Worm (Caenorhabditis elegans) whole organism, L4 larva: ENCODE measurements around the gene W10G6.6.

Source experiments
- D1046.2 ChIP-seq: fragments of 200-800 bp; sonication (Bioruptor generic); IDR thresholded peaks from 2 replicates; pipeline ENCODE4 v1.3.6; 2022; ENCODE audit warnings: missing genetic modification characterization, missing compliant biosample characterization
- F10B5.3 ChIP-seq: sonication (generic microtip); optimal IDR thresholded peaks from 2 replicates; lab custom pipeline; 2016; ENCODE audit warnings: mild to moderate bottlenecking, missing genetic modification characterization, missing compliant biosample characterization
- R02D3.7 ChIP-seq: fragments of 150-350 bp; sonication (generic microtip); optimal IDR thresholded peaks from 3 replicates; lab custom pipeline; 2014; ENCODE audit warnings: missing biosample characterization, missing genetic modification characterization
- T26A8.4 ChIP-seq: fragments of 200-800 bp; sonication (Bioruptor generic); IDR thresholded peaks from 2 replicates; pipeline ENCODE4 v1.3.6; 2022; ENCODE audit warnings: missing genetic modification characterization, missing compliant biosample characterization
- Y105C5A.15 ChIP-seq: fragments of 200-800 bp; sonication (Bioruptor generic); IDR thresholded peaks from 2 replicates; pipeline ENCODE4 v1.3.6; 2022; ENCODE audit warnings: missing genetic modification characterization, missing compliant biosample characterization
- Y48G9A.11 ChIP-seq: fragments of 200-800 bp; sonication (Bioruptor generic); IDR thresholded peaks from 2 replicates; pipeline ENCODE4 v1.3.6; 2022; ENCODE audit warnings: missing genetic modification reagents, missing genetic modification characterization, missing compliant biosample characterization
- Y75B8A.6 ChIP-seq: fragments of 200-800 bp; sonication (Bioruptor generic); IDR thresholded peaks from 2 replicates; pipeline ENCODE4 v1.3.6; 2022; ENCODE audit warnings: missing genetic modification reagents, missing genetic modification characterization, missing compliant biosample characterization
- aha-1 ChIP-seq: fragments of 150-350 bp; peaks from one replicate; lab custom pipeline; 2014; ENCODE audit warnings: missing biosample characterization, missing genetic modification characterization
- ama-1 ChIP-seq: fragments of 150-350 bp; optimal IDR thresholded peaks from 2 replicates; lab custom pipeline; 2014; ENCODE audit warnings: inconsistent platforms, mixed read lengths
- ceh-62 ChIP-seq: sonication (generic microtip); optimal IDR thresholded peaks from 2 replicates; lab custom pipeline; 2017; ENCODE audit warnings: missing biosample characterization, missing genetic modification characterization
- ces-1 ChIP-seq: fragments of 150-350 bp; sonication (generic microtip); optimal IDR thresholded peaks from 4 replicates; lab custom pipeline; 2014; ENCODE audit warnings: missing biosample characterization, missing genetic modification reagents, missing genetic modification characterization
- cey-2 ChIP-seq: sonication (generic microtip); optimal IDR thresholded peaks from 3 replicates; lab custom pipeline; 2017; ENCODE audit warnings: missing genetic modification characterization, mild to moderate bottlenecking, missing compliant biosample characterization, antibody characterized with exemption, borderline replicate concordance; ENCODE audit not compliant: insufficient read depth
- daf-12 ChIP-seq: fragments of 150-350 bp; optimal IDR thresholded peaks from 2 replicates; lab custom pipeline; 2014; ENCODE audit warnings: missing biosample characterization, missing genetic modification reagents, missing genetic modification characterization
- daf-16 ChIP-seq, 3 experiments: sonication (generic microtip); optimal IDR thresholded peaks; 2 replicates each; lab custom pipeline; 2016 to 2017; ENCODE audit warnings: missing genetic modification characterization in 3 of 3, missing genetic modification reagents in 3 of 3, mild to moderate bottlenecking in 2 of 3, missing compliant biosample characterization in 2 of 3, missing biosample characterization in 1 of 3, moderate library complexity in 1 of 3
- daf-19 ChIP-seq: fragments of 200-800 bp; sonication (Bioruptor generic); conservative IDR thresholded peaks from 2 replicates; pipeline ENCODE4 v1.3.6; 2022; ENCODE audit warnings: missing genetic modification characterization, missing compliant biosample characterization
- dmd-6 ChIP-seq: fragments of 200-800 bp; sonication (Bioruptor generic); IDR thresholded peaks from 2 replicates; pipeline ENCODE4 v1.3.6; 2022; ENCODE audit warnings: missing genetic modification reagents, missing genetic modification characterization, missing compliant biosample characterization
- duxl-1 ChIP-seq: sonication (generic microtip); optimal IDR thresholded peaks from 2 replicates; lab custom pipeline; 2016; ENCODE audit warnings: mild to moderate bottlenecking, missing genetic modification characterization, moderate library complexity, missing compliant biosample characterization; ENCODE audit not compliant: poor library complexity
- egl-27 ChIP-seq: sonication (generic microtip); optimal IDR thresholded peaks from 3 replicates; lab custom pipeline; 2017; ENCODE audit warnings: missing biosample characterization, missing genetic modification reagents, missing genetic modification characterization
- egl-43 ChIP-seq: fragments of 200-800 bp; sonication (Bioruptor generic); IDR thresholded peaks from 2 replicates; pipeline ENCODE4 v1.3.6; 2022; ENCODE audit warnings: missing genetic modification reagents, missing genetic modification characterization, missing compliant biosample characterization
- fkh-10 ChIP-seq: fragments of 150-350 bp; optimal IDR thresholded peaks from 2 replicates; lab custom pipeline; 2014; ENCODE audit warnings: missing biosample characterization, missing genetic modification reagents, missing genetic modification characterization
- fos-1 ChIP-seq: fragments of 150-350 bp; optimal IDR thresholded peaks from 2 replicates; lab custom pipeline; 2014; ENCODE audit warnings: missing biosample characterization, missing genetic modification characterization
- gei-8 ChIP-seq: fragments of 200-800 bp; sonication (Bioruptor generic); optimal IDR thresholded peaks from 2 replicates; lab custom pipeline; 2018; ENCODE audit warnings: mild to moderate bottlenecking, missing genetic modification characterization, missing compliant biosample characterization
- hif-1 ChIP-seq, 2 experiments: sonication (generic microtip); optimal IDR thresholded peaks; 2 replicates each; lab custom pipeline; 2016 to 2017; ENCODE audit warnings: missing compliant biosample characterization in 2 of 2, missing genetic modification characterization in 2 of 2, missing genetic modification reagents in 2 of 2, missing genotype in 2 of 2, mild to moderate bottlenecking in 1 of 2
- hlh-11 ChIP-seq: fragments of 200-800 bp; sonication (Bioruptor generic); optimal IDR thresholded peaks from 2 replicates; lab custom pipeline; 2018; ENCODE audit warnings: mild to moderate bottlenecking, missing genetic modification characterization, missing compliant biosample characterization
- hlh-30 ChIP-seq: sonication (generic microtip); optimal IDR thresholded peaks from 2 replicates; lab custom pipeline; 2017; ENCODE audit warnings: antibody characterized with exemption, mild to moderate bottlenecking, missing genetic modification characterization, missing compliant biosample characterization; ENCODE audit not compliant: insufficient read depth
- hmg-1.1 ChIP-seq: fragments of 200-800 bp; sonication (Bioruptor generic); IDR thresholded peaks from 2 replicates; pipeline ENCODE4 v1.3.6; 2022; ENCODE audit warnings: missing genetic modification reagents, missing genetic modification characterization, missing compliant biosample characterization
- jun-1 ChIP-seq: fragments of 150-350 bp; optimal IDR thresholded peaks from 2 replicates; lab custom pipeline; 2014; ENCODE audit warnings: missing biosample characterization, missing genetic modification reagents, missing genetic modification characterization
- lim-7 ChIP-seq: fragments of 200-800 bp; sonication (Bioruptor generic); IDR thresholded peaks from 2 replicates; pipeline ENCODE4 v1.3.6; 2022; ENCODE audit warnings: missing genetic modification characterization, missing compliant biosample characterization
- lin-15B ChIP-seq: fragments of 150-350 bp; sonication (generic microtip); optimal IDR thresholded peaks from 3 replicates; lab custom pipeline; 2014; ENCODE audit warnings: missing biosample characterization, missing genetic modification characterization
- lin-29 ChIP-seq: fragments of 200-800 bp; sonication (Bioruptor generic); IDR thresholded peaks from 2 replicates; pipeline ENCODE4 v1.3.6; 2022; ENCODE audit warnings: missing genetic modification reagents, missing genetic modification characterization, missing compliant biosample characterization
- lin-39 ChIP-seq: fragments of 150-350 bp; optimal IDR thresholded peaks from 2 replicates; lab custom pipeline; 2014; ENCODE audit warnings: missing biosample characterization, missing genetic modification reagents, missing genetic modification characterization
- lsy-2 ChIP-seq, 2 experiments: fragments of 150-350 bp in 1 of 2; sonication (generic microtip) in 1 of 2; optimal IDR thresholded peaks; 2 replicates each; lab custom pipeline; 2014 to 2017; ENCODE audit warnings: missing biosample characterization in 2 of 2, missing genetic modification characterization in 2 of 2
- madf-5 ChIP-seq, 2 experiments: fragments of 200-800 bp; sonication (Bioruptor generic); IDR thresholded peaks; 2 replicates each; pipeline ENCODE4 v1.3.6; 2022; ENCODE audit warnings: missing compliant biosample characterization in 2 of 2, missing genetic modification characterization in 2 of 2
- madf-9 ChIP-seq: fragments of 200-800 bp; sonication (Bioruptor generic); conservative IDR thresholded peaks from 2 replicates; pipeline ENCODE4 v1.3.6; 2022; ENCODE audit warnings: missing genetic modification reagents, missing genetic modification characterization, missing compliant biosample characterization
- mdl-1 ChIP-seq, 2 experiments: fragments of 150-350 bp in 1 of 2; sonication (generic microtip) in 1 of 2; optimal IDR thresholded peaks; 2 replicates each; lab custom pipeline; 2014 to 2017; ENCODE audit warnings: missing biosample characterization in 2 of 2, missing genetic modification characterization in 2 of 2
- mes-2 ChIP-seq: sonication (generic microtip); optimal IDR thresholded peaks from 2 replicates; lab custom pipeline; 2016; ENCODE audit warnings: missing genotype, mild to moderate bottlenecking, missing genetic modification characterization, missing compliant biosample characterization; ENCODE audit not compliant: poor library complexity, severe bottlenecking
- mxl-2 ChIP-seq: fragments of 200-800 bp; sonication (Bioruptor generic); conservative IDR thresholded peaks from 2 replicates; pipeline ENCODE4 v1.3.6; 2022; ENCODE audit warnings: missing genetic modification reagents, missing genetic modification characterization, missing compliant biosample characterization
- mxl-3 ChIP-seq: fragments of 200-800 bp; sonication (Bioruptor generic); optimal IDR thresholded peaks from 2 replicates; lab custom pipeline; 2018; ENCODE audit warnings: mild to moderate bottlenecking, missing genetic modification characterization, missing compliant biosample characterization
- nhr-102 ChIP-seq: sonication (generic microtip); optimal IDR thresholded peaks from 2 replicates; lab custom pipeline; 2016; ENCODE audit warnings: mild to moderate bottlenecking, missing genetic modification characterization, moderate library complexity, missing compliant biosample characterization
- nhr-41 ChIP-seq: fragments of 200-800 bp; sonication (Bioruptor generic); IDR thresholded peaks from 2 replicates; pipeline ENCODE4 v1.3.6; 2022; ENCODE audit warnings: missing genetic modification reagents, missing genetic modification characterization, missing compliant biosample characterization
- nhr-76 ChIP-seq: fragments of 150-350 bp; optimal IDR thresholded peaks from 2 replicates; lab custom pipeline; 2014; ENCODE audit warnings: missing biosample characterization, missing genetic modification characterization
- nhr-77 ChIP-seq: fragments of 150-350 bp; optimal IDR thresholded peaks from 2 replicates; lab custom pipeline; 2014; ENCODE audit warnings: missing biosample characterization, missing genetic modification characterization
- php-3 ChIP-seq: fragments of 200-800 bp; sonication (Bioruptor generic); IDR thresholded peaks from 2 replicates; pipeline ENCODE4 v1.3.6; 2022; ENCODE audit warnings: missing genetic modification reagents, missing genetic modification characterization, missing compliant biosample characterization
- rbr-2 ChIP-seq: sonication (generic microtip); optimal IDR thresholded peaks from 2 replicates; lab custom pipeline; 2016; ENCODE audit warnings: missing genotype, missing genetic modification characterization, missing compliant biosample characterization
- skn-1 ChIP-seq: fragments of 150-350 bp; optimal IDR thresholded peaks from 2 replicates; lab custom pipeline; 2014; ENCODE audit warnings: missing biosample characterization, missing genetic modification characterization
- snpc-1.2 ChIP-seq: fragments of 200-800 bp; sonication (Bioruptor generic); IDR thresholded peaks from 2 replicates; pipeline ENCODE4 v1.3.6; 2022; ENCODE audit warnings: missing genetic modification reagents, missing genetic modification characterization, missing compliant biosample characterization
- spr-1 ChIP-seq: sonication (generic microtip); optimal IDR thresholded peaks from 2 replicates; lab custom pipeline; 2016; ENCODE audit warnings: mild to moderate bottlenecking, missing genetic modification characterization, missing compliant biosample characterization
- tag-97 ChIP-seq: fragments of 200-800 bp; sonication (Bioruptor generic); IDR thresholded peaks from 2 replicates; pipeline ENCODE4 v1.3.6; 2022; ENCODE audit warnings: missing genetic modification characterization, missing compliant biosample characterization
- unc-130 ChIP-seq: sonication (generic microtip); optimal IDR thresholded peaks from 2 replicates; lab custom pipeline; 2016; ENCODE audit warnings: missing genetic modification reagents, missing genetic modification characterization, missing compliant biosample characterization
- vab-7 ChIP-seq: fragments of 200-800 bp; sonication (Bioruptor generic); IDR thresholded peaks from 2 replicates; pipeline ENCODE4 v1.3.6; 2022; ENCODE audit warnings: missing genetic modification reagents, missing genetic modification characterization, missing compliant biosample characterization
- ztf-7 ChIP-seq: fragments of 150-350 bp; optimal IDR thresholded peaks from 2 replicates; lab custom pipeline; 2014; ENCODE audit warnings: missing biosample characterization, missing genetic modification characterization

Gene W10G6.6

ce11 chrX:16218306-16218705 is 32.3 kb downstream of the W10G6.6 start (continued):
- TF ChIP-seq jun-1 (tag; lab: Kevin White, UChicago) (no peak), snpc-1.2 (GFP tag; lab: Robert Waterston, UW) (no peak), ceh-62 (tag; lab: Kevin White, UChicago) (no peak), egl-27 (no peak), D1046.2 (no peak), spr-1 (no peak), lin-39 (no peak), skn-1 (tag; lab: Kevin White, UChicago) (no peak), fos-1 (no peak), mdl-1 (tag; optimal IDR thresholded peaks at IDR 0.05; lab: Kevin White, UChicago) (peak in 1 of 2 experiments; percentile 60), tag-97 (GFP tag; lab: Robert Waterston, UW) (no peak), Y48G9A.11 (no peak), unc-130 (no peak), mxl-3 (peak; percentile 24), R02D3.7 (tag; lab: Kevin White, UChicago) (no peak), hmg-1.1 (GFP tag; lab: Robert Waterston, UW) (peak; percentile 48; the same call in 1 of the 2 replicates), nhr-76 (tag; lab: Kevin White, UChicago) (no peak), vab-7 (no peak), mxl-2 (GFP tag; lab: Robert Waterston, UW) (no peak), Y105C5A.15 (no peak), T26A8.4 (GFP tag; lab: Robert Waterston, UW) (0 out of 2 replicates have a peak, but pooled peaks have one; percentile 43), fkh-10 (no peak), daf-19 (GFP tag; lab: Robert Waterston, UW) (no peak), nhr-102 (tag; lab: Kevin White, UChicago) (no peak), madf-9 (no peak), lsy-2 (tag; optimal IDR thresholded peaks at IDR 0.05; lab: Kevin White, UChicago) (no peak), F10B5.3 (tag; lab: Kevin White, UChicago) (no peak), hif-1 (tag; optimal IDR thresholded peaks at IDR 0.05; lab: Kevin White, UChicago) (peak in 1 of 2 experiments; percentile 9), Y75B8A.6 (GFP tag; lab: Robert Waterston, UW) (no peak), rbr-2 (tag; lab: Kevin White, UChicago) (no peak), ama-1 (no peak), ztf-7 (tag; lab: Kevin White, UChicago) (no peak), lim-7 (GFP tag; lab: Robert Waterston, UW) (no peak), lin-29 (no peak), cey-2 (tag; lab: Kevin White, UChicago) (no peak), duxl-1 (tag; lab: Kevin White, UChicago) (no peak), egl-43 (GFP tag; lab: Robert Waterston, UW) (no peak), mes-2 (tag; lab: Kevin White, UChicago) (no peak), gei-8 (GFP tag; lab: Kevin White, UChicago) (no peak), php-3 (GFP tag; lab: Robert Waterston, UW) (no peak), nhr-41 (GFP tag; lab: Robert Waterston, UW) (no peak), nhr-77 (tag; lab: Kevin White, UChicago) (peak; percentile 5), hlh-11 (tag; lab: Kevin White, UChicago) (peak; percentile 37), dmd-6 (GFP tag; lab: Robert Waterston, UW) (peak; percentile 78), ces-1 (GFP tag; lab: Kevin White, UChicago) (no peak), hlh-30 (tag; lab: Kevin White, UChicago) (peak; percentile 96), aha-1 (tag; lab: Kevin White, UChicago) (no peak), daf-12 (no peak), lin-15B (tag; lab: Kevin White, UChicago) (no peak), daf-16 (GFP tag; optimal IDR thresholded peaks at IDR 0.05; lab: Kevin White, UChicago) (no peak), daf-16 (tag; optimal IDR thresholded peaks at IDR 0.05; lab: Kevin White, UChicago) (peak; percentile 23), madf-5 (GFP tag; IDR thresholded peaks at IDR 0.05; lab: Robert Waterston, UW) (no peak)
